Worm (Caenorhabditis elegans): ENCODE data around the gene K02F3.2.

DNA sequence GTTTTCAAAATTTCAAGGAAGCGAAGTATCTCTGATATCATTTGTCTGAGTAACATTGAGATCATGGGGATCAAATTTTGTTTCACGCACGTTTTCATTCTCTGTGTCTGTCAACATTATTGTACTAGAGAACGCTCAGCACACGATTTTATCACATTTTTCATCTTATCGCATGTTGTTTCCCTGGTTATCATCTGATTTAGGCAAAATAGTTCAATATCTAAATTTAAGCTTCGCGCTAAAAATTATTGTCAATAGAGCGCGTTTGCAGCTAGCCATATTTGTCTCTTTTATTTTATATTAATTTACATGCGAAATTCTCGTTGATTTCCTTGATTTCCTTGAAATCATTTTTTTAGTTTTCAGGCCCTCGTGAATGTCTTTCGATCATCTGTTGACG, at the start of gene K02F3.2:
- no peak for TF ChIP-seq cebp-1 (GFP tag; IDR thresholded peaks at IDR 0.05)
- TF ChIP-seq cebp-1 (tag; optimal IDR thresholded peaks at IDR 0.05): peak; percentile 30
- no peak for TF ChIP-seq snpc-1.1 (tag; optimal IDR thresholded peaks at IDR 0.05; ENCODE audit: insufficient read depth)
- no peak for TF ChIP-seq die-1 (tag; optimal IDR thresholded peaks at IDR 0.05)
- TF ChIP-seq hlh-26 (GFP tag; conservative IDR thresholded peaks at IDR 0.05): no peak
- TF ChIP-seq snpc-1.3 (tag; optimal IDR thresholded peaks at IDR 0.05; ENCODE audit: insufficient read depth): no peak
- no peak for TF ChIP-seq unc-62 (GFP tag; optimal IDR thresholded peaks at IDR 0.05)
